Worm (Caenorhabditis elegans): ENCODE results near the gene nekl-3.

ce11 chrX:12371321-12371720 is 20.0 kb downstream of the nekl-3 start, which contains the start of gene rif-1.2:
- no peak for TF ChIP-seq nhr-77 (tag; optimal IDR thresholded peaks at IDR 0.05)
- TF ChIP-seq ceh-82 (tag; optimal IDR thresholded peaks at IDR 0.05): no peak
- no peak for TF ChIP-seq snpc-4 (tag; optimal IDR thresholded peaks at IDR 0.05)
- no peak for TF ChIP-seq aly-2 (tag; optimal IDR thresholded peaks at IDR 0.05)
- TF ChIP-seq ama-1 (optimal IDR thresholded peaks at IDR 0.05): no peak
- no peak for TF ChIP-seq elt-3 (tag; optimal IDR thresholded peaks at IDR 0.05)
- TF ChIP-seq nhr-23 (tag; optimal IDR thresholded peaks at IDR 0.05): no peak
- no peak for TF ChIP-seq peb-1 (tag; optimal IDR thresholded peaks at IDR 0.05)
- no peak for TF ChIP-seq unc-62 (GFP tag; optimal IDR thresholded peaks at IDR 0.05)
- no peak for TF ChIP-seq egl-27 (tag; optimal IDR thresholded peaks at IDR 0.05)
- TF ChIP-seq nhr-237 (tag; optimal IDR thresholded peaks at IDR 0.05): no peak
- no peak for TF ChIP-seq fos-1 (tag; optimal IDR thresholded peaks at IDR 0.05)
